Worm (Caenorhabditis elegans) whole organism, mixed stage, embryonic: ENCODE results near the gene dpy-2.

Experiments used
- ces-1 ChIP-seq: fragments of 150-350 bp; optimal IDR thresholded peaks from 2 replicates; lab custom pipeline; 2014; ENCODE audit warnings: missing biosample characterization, missing genetic modification reagents, missing genetic modification characterization
- lin-13 ChIP-seq: fragments of 150-350 bp; optimal IDR thresholded peaks from 2 replicates; lab custom pipeline; 2014; ENCODE audit warnings: missing biosample characterization, missing genetic modification characterization
- lin-32 ChIP-seq: fragments of 200-800 bp; sonication (Bioruptor generic); optimal IDR thresholded peaks from 2 replicates; lab custom pipeline; 2018; ENCODE audit warnings: mild to moderate bottlenecking, missing genetic modification characterization, missing compliant biosample characterization
- mab-5 ChIP-seq: fragments of 150-350 bp; optimal IDR thresholded peaks from 2 replicates; lab custom pipeline; 2014; ENCODE audit warnings: missing biosample characterization, missing genetic modification characterization
- nhr-12 ChIP-seq: fragments of 150-350 bp; optimal IDR thresholded peaks from 2 replicates; lab custom pipeline; 2014; ENCODE audit warnings: missing biosample characterization, missing genetic modification characterization
- nhr-237 ChIP-seq: fragments of 150-350 bp; optimal IDR thresholded peaks from 2 replicates; lab custom pipeline; 2014; ENCODE audit warnings: missing biosample characterization, missing genetic modification characterization
- unc-39 ChIP-seq: fragments of 150-350 bp; optimal IDR thresholded peaks from 2 replicates; lab custom pipeline; 2014; ENCODE audit warnings: missing biosample characterization, missing genetic modification characterization
- unc-62 ChIP-seq: fragments of 150-350 bp; optimal IDR thresholded peaks from 2 replicates; lab custom pipeline; 2014; ENCODE audit warnings: missing biosample characterization, missing genetic modification reagents, missing genetic modification characterization
- ztf-11 ChIP-seq: fragments of 150-350 bp; optimal IDR thresholded peaks from 2 replicates; lab custom pipeline; 2014; ENCODE audit warnings: missing biosample characterization, missing genetic modification characterization

- no peak for TF ChIP-seq lin-13 (tag; lab: Kevin White, UChicago)
- no peak for TF ChIP-seq unc-62 (GFP tag; lab: Kevin White, UChicago)
- no peak for TF ChIP-seq unc-39 (tag; lab: Kevin White, UChicago)
- TF ChIP-seq ces-1 (GFP tag; lab: Kevin White, UChicago) = no peak
- TF ChIP-seq lin-32 (GFP tag; lab: Kevin White, UChicago) = no peak
- TF ChIP-seq ztf-11 (tag; lab: Kevin White, UChicago) = no peak
- TF ChIP-seq nhr-12 (tag; lab: Kevin White, UChicago) = no peak
- TF ChIP-seq nhr-237 (tag; lab: Kevin White, UChicago) = no peak
- no peak for TF ChIP-seq mab-5 (tag; lab: Kevin White, UChicago)
These were observed 31.7 kb downstream of the dpy-2 start, which contains the start of gene ins-14 for ce11 chrII:6745783-6746182.
